Worm (Caenorhabditis elegans) whole organism, young adult: Measurements from ENCODE around the gene vamp-7.
A peak's percentile ranks its signal among the peaks of the same experiment; 100 is the strongest.

Experiments
- B0019.2 ChIP-seq: fragments of 200-800 bp; sonication (Bioruptor generic); conservative IDR thresholded peaks from 2 replicates; pipeline ENCODE4 v1.3.6; 2022; ENCODE audit warnings: missing genetic modification reagents, missing genetic modification characterization, missing compliant biosample characterization
- B0336.3 ChIP-seq: fragments of 200-800 bp; sonication (Bioruptor generic); IDR thresholded peaks from 2 replicates; pipeline ENCODE4 v1.3.6; 2022; ENCODE audit warnings: missing genetic modification characterization, missing compliant biosample characterization
- C17E4.6 ChIP-seq: fragments of 200-800 bp; sonication (Bioruptor generic); IDR thresholded peaks from 2 replicates; pipeline ENCODE4 v1.3.6; 2022; ENCODE audit warnings: missing genetic modification reagents, missing genetic modification characterization, missing compliant biosample characterization
- F10E7.11 ChIP-seq: sonication (generic microtip); optimal IDR thresholded peaks from 2 replicates; lab custom pipeline; 2017; ENCODE audit warnings: mild to moderate bottlenecking, missing genetic modification characterization, moderate library complexity, missing compliant biosample characterization
- F33H1.4 ChIP-seq: fragments of 200-800 bp; sonication (Bioruptor generic); IDR thresholded peaks from 2 replicates; pipeline ENCODE4 v1.3.6; 2022; ENCODE audit warnings: missing genetic modification reagents, missing genetic modification characterization, missing compliant biosample characterization
- F39B2.1 ChIP-seq: fragments of 200-800 bp; sonication (Bioruptor generic); IDR thresholded peaks from 2 replicates; pipeline ENCODE4 v1.3.6; 2022; ENCODE audit warnings: missing genetic modification reagents, missing genetic modification characterization, missing compliant biosample characterization
- F49E8.2 ChIP-seq: sonication (generic microtip); optimal IDR thresholded peaks from 3 replicates; lab custom pipeline; 2017; ENCODE audit warnings: missing genetic modification characterization, mild to moderate bottlenecking, missing compliant biosample characterization, antibody characterized with exemption, moderate library complexity; ENCODE audit not compliant: insufficient read depth
- F52B5.7 ChIP-seq: sonication (generic microtip); optimal IDR thresholded peaks from 2 replicates; lab custom pipeline; 2016; ENCODE audit warnings: mild to moderate bottlenecking, missing genetic modification characterization, missing compliant biosample characterization
- F55B11.4 ChIP-seq: sonication (generic microtip); optimal IDR thresholded peaks from 2 replicates; lab custom pipeline; 2016; ENCODE audit warnings: missing compliant biosample characterization, missing genetic modification characterization, borderline replicate concordance; ENCODE audit not compliant: insufficient read depth
- Y53G8AR.9 ChIP-seq: fragments of 200-800 bp; sonication (Bioruptor generic); conservative IDR thresholded peaks from 2 replicates; pipeline ENCODE4 v1.3.6; 2022; ENCODE audit warnings: missing genetic modification reagents, missing genetic modification characterization, missing compliant biosample characterization
- Y56A3A.18 ChIP-seq: fragments of 200-800 bp; sonication (Bioruptor generic); IDR thresholded peaks from 2 replicates; pipeline ENCODE4 v1.3.6; 2022; ENCODE audit warnings: missing genetic modification reagents, missing genetic modification characterization, missing compliant biosample characterization
- akir-1 ChIP-seq: fragments of 200-800 bp; sonication (Bioruptor generic); optimal IDR thresholded peaks from 2 replicates; lab custom pipeline; 2018; ENCODE audit warnings: mild to moderate bottlenecking, missing genetic modification characterization, moderate library complexity, missing compliant biosample characterization
- aptf-2 ChIP-seq: fragments of 200-800 bp; sonication (Bioruptor generic); conservative IDR thresholded peaks from 2 replicates; pipeline ENCODE4 v1.3.6; 2022; ENCODE audit warnings: missing genetic modification reagents, missing genetic modification characterization, missing compliant biosample characterization
- aptf-3 ChIP-seq: fragments of 200-800 bp; sonication (Bioruptor generic); IDR thresholded peaks from 2 replicates; pipeline ENCODE4 v1.3.6; 2022; ENCODE audit warnings: missing genetic modification characterization, missing compliant biosample characterization
- attf-6 ChIP-seq: fragments of 200-800 bp; sonication (Bioruptor generic); IDR thresholded peaks from 2 replicates; pipeline ENCODE4 v1.3.6; 2022; ENCODE audit warnings: missing genetic modification reagents, missing genetic modification characterization, missing compliant biosample characterization
- bed-1 ChIP-seq: fragments of 200-800 bp; sonication (Bioruptor generic); IDR thresholded peaks from 2 replicates; pipeline ENCODE4 v1.3.6; 2022; ENCODE audit warnings: missing genetic modification reagents, missing genetic modification characterization, missing compliant biosample characterization
- ccch-3 ChIP-seq: fragments of 200-800 bp; sonication (Bioruptor generic); optimal IDR thresholded peaks from 2 replicates; lab custom pipeline; 2018; ENCODE audit warnings: mild to moderate bottlenecking, missing genetic modification characterization, missing compliant biosample characterization
- cebp-2 ChIP-seq: fragments of 200-800 bp; sonication (Bioruptor generic); IDR thresholded peaks from 2 replicates; pipeline ENCODE4 v1.3.6; 2022; ENCODE audit warnings: missing genetic modification characterization, missing compliant biosample characterization
- ceh-100 ChIP-seq: fragments of 200-800 bp; sonication (Bioruptor generic); IDR thresholded peaks from 2 replicates; pipeline ENCODE4 v1.3.6; 2022; ENCODE audit warnings: missing genetic modification reagents, missing genetic modification characterization, missing compliant biosample characterization
- ceh-27 ChIP-seq: fragments of 200-800 bp; sonication (Bioruptor generic); optimal IDR thresholded peaks from 2 replicates; lab custom pipeline; 2018; ENCODE audit warnings: mild to moderate bottlenecking, missing genetic modification characterization, moderate library complexity, missing compliant biosample characterization
- dox-1 ChIP-seq: fragments of 200-800 bp; sonication (Bioruptor generic); IDR thresholded peaks from 2 replicates; pipeline ENCODE4 v1.3.6; 2022; ENCODE audit warnings: missing genetic modification reagents, missing genetic modification characterization, missing compliant biosample characterization
- dpl-1 ChIP-seq: fragments of 150-350 bp; optimal IDR thresholded peaks from 2 replicates; lab custom pipeline; 2014; ENCODE audit warnings: missing biosample characterization, missing genetic modification reagents, missing genetic modification characterization
- egrh-3 ChIP-seq: fragments of 200-800 bp; sonication (Bioruptor generic); IDR thresholded peaks from 2 replicates; pipeline ENCODE4 v1.3.6; 2022; ENCODE audit warnings: missing genetic modification reagents, missing genetic modification characterization, missing compliant biosample characterization
- fkh-3 ChIP-seq: sonication (generic microtip); optimal IDR thresholded peaks from 2 replicates; lab custom pipeline; 2016; ENCODE audit warnings: mild to moderate bottlenecking, missing genetic modification characterization, missing compliant biosample characterization
- him-1 ChIP-seq: sonication (generic microtip); optimal IDR thresholded peaks from 2 replicates; lab custom pipeline; 2016; ENCODE audit warnings: missing genotype, missing genetic modification reagents, missing genetic modification characterization, missing compliant biosample characterization
- hlh-12 ChIP-seq: sonication (generic microtip); optimal IDR thresholded peaks from 2 replicates; lab custom pipeline; 2016; ENCODE audit warnings: missing genetic modification characterization, missing compliant biosample characterization
- hlh-26 ChIP-seq: fragments of 200-800 bp; sonication (Bioruptor generic); conservative IDR thresholded peaks from 2 replicates; pipeline ENCODE4 v1.3.6; 2022; ENCODE audit warnings: missing genetic modification reagents, missing genetic modification characterization, missing compliant biosample characterization
- hmg-20 ChIP-seq: fragments of 200-800 bp; sonication (Bioruptor generic); IDR thresholded peaks from 2 replicates; pipeline ENCODE4 v1.3.6; 2022; ENCODE audit warnings: missing genetic modification reagents, missing genetic modification characterization, missing compliant biosample characterization
- hrde-1 ChIP-seq: sonication (generic microtip); optimal IDR thresholded peaks from 2 replicates; lab custom pipeline; 2016; ENCODE audit warnings: missing genetic modification characterization, mild to moderate bottlenecking, missing compliant biosample characterization, moderate library complexity, missing genotype, missing genetic modification reagents, borderline replicate concordance
- lag-1 ChIP-seq: fragments of 200-800 bp; sonication (Bioruptor generic); IDR thresholded peaks from 2 replicates; pipeline ENCODE4 v1.3.6; 2022; ENCODE audit warnings: missing genetic modification reagents, missing genetic modification characterization, missing compliant biosample characterization
- lin-26 ChIP-seq: fragments of 200-800 bp; sonication (Bioruptor generic); IDR thresholded peaks from 2 replicates; pipeline ENCODE4 v1.3.6; 2022; ENCODE audit warnings: missing genetic modification reagents, missing genetic modification characterization, missing compliant biosample characterization
- lin-35 ChIP-seq, 3 experiments: fragments of 150-350 bp in 2 of 3; sonication (generic microtip) in 1 of 3; optimal IDR thresholded peaks; 2 replicates each; lab custom pipeline; 2014 to 2018; ENCODE audit warnings: missing biosample characterization in 3 of 3, missing genetic modification characterization in 3 of 3, missing genetic modification reagents in 3 of 3
- lin-54 ChIP-seq: fragments of 200-800 bp; sonication (Bioruptor generic); optimal IDR thresholded peaks from 2 replicates; lab custom pipeline; 2018; ENCODE audit warnings: mild to moderate bottlenecking, missing genetic modification characterization, missing compliant biosample characterization
- madf-6 ChIP-seq: fragments of 200-800 bp; sonication (Bioruptor generic); IDR thresholded peaks from 2 replicates; pipeline ENCODE4 v1.3.6; 2022; ENCODE audit warnings: missing genetic modification reagents, missing genetic modification characterization, missing compliant biosample characterization
- madf-8 ChIP-seq: fragments of 200-800 bp; sonication (Bioruptor generic); conservative IDR thresholded peaks from 2 replicates; pipeline ENCODE4 v1.3.6; 2022; ENCODE audit warnings: missing genetic modification reagents, missing genetic modification characterization, missing compliant biosample characterization
- mel-28 ChIP-seq: sonication (generic microtip); optimal IDR thresholded peaks from 2 replicates; lab custom pipeline; 2016; ENCODE audit warnings: borderline replicate concordance, mild to moderate bottlenecking, missing genetic modification characterization, missing compliant biosample characterization
- mxl-1 ChIP-seq: sonication (generic microtip); optimal IDR thresholded peaks from 2 replicates; lab custom pipeline; 2016; ENCODE audit warnings: missing genetic modification characterization, missing compliant biosample characterization
- nfyb-1 ChIP-seq: fragments of 200-800 bp; sonication (Bioruptor generic); IDR thresholded peaks from 2 replicates; pipeline ENCODE4 v1.3.6; 2022; ENCODE audit warnings: missing genetic modification reagents, missing genetic modification characterization, missing compliant biosample characterization
- nhr-90 ChIP-seq: sonication (generic microtip); optimal IDR thresholded peaks from 2 replicates; lab custom pipeline; 2016; ENCODE audit warnings: missing genotype, mild to moderate bottlenecking, missing genetic modification characterization, missing compliant biosample characterization
- snpc-4 ChIP-seq, 5 experiments: fragments of 150-350 bp in 1 of 5; sonication (generic microtip) in 4 of 5; optimal IDR thresholded peaks; 2 replicates each; lab custom pipeline; 2014 to 2018; ENCODE audit warnings: missing genetic modification characterization in 5 of 5, missing biosample characterization in 3 of 5, antibody characterized with exemption in 2 of 5, mild to moderate bottlenecking in 2 of 5, missing compliant biosample characterization in 2 of 5, missing genotype in 2 of 5, moderate library complexity in 2 of 5, missing genetic modification reagents in 1 of 5
- sptf-2 ChIP-seq: fragments of 200-800 bp; sonication (Bioruptor generic); optimal IDR thresholded peaks from 2 replicates; lab custom pipeline; 2018; ENCODE audit warnings: mild to moderate bottlenecking, missing genetic modification characterization, missing compliant biosample characterization
- tbp1 ChIP-seq: fragments of 200-800 bp; sonication (Bioruptor generic); optimal IDR thresholded peaks from 2 replicates; lab custom pipeline; 2018; ENCODE audit warnings: mild to moderate bottlenecking, missing genetic modification characterization, missing compliant biosample characterization
- tlf-1 ChIP-seq: fragments of 200-800 bp; sonication (Bioruptor generic); optimal IDR thresholded peaks from 2 replicates; lab custom pipeline; 2018; ENCODE audit warnings: mild to moderate bottlenecking, missing genetic modification characterization, missing compliant biosample characterization
- unc-130 ChIP-seq: sonication (generic microtip); optimal IDR thresholded peaks from 2 replicates; lab custom pipeline; 2016; ENCODE audit warnings: missing genetic modification reagents, missing genetic modification characterization, missing compliant biosample characterization
- xnd-1 ChIP-seq: sonication (generic microtip); optimal IDR thresholded peaks from 2 replicates; lab custom pipeline; 2016; ENCODE audit warnings: missing genotype, missing genetic modification reagents, missing genetic modification characterization, missing compliant biosample characterization
- zfh-2 ChIP-seq: fragments of 200-800 bp; sonication (Bioruptor generic); conservative IDR thresholded peaks from 2 replicates; pipeline ENCODE4 v1.3.6; 2022; ENCODE audit warnings: missing genetic modification reagents, missing genetic modification characterization, missing compliant biosample characterization
- ztf-26 ChIP-seq: sonication (generic microtip); optimal IDR thresholded peaks from 2 replicates; lab custom pipeline; 2017; ENCODE audit warnings: missing genetic modification characterization, missing compliant biosample characterization
- ztf-3 ChIP-seq: fragments of 200-800 bp; sonication (Bioruptor generic); optimal IDR thresholded peaks from 2 replicates; lab custom pipeline; 2018; ENCODE audit warnings: mild to moderate bottlenecking, missing genetic modification characterization, missing compliant biosample characterization

Gene vamp-7

ce11 chrIV:2657307-2657706, 49.5 kb downstream of the vamp-7 start (continued):
- TF ChIP-seq bed-1 (0 out of 2 replicates have a peak, but pooled peaks have one; percentile 26), F33H1.4 (peak; percentile 36; the same call in 1 of the 2 replicates), ceh-100 (GFP tag; lab: Robert Waterston, UW) (no peak), attf-6 (no peak), madf-6 (GFP tag; lab: Robert Waterston, UW) (peak; percentile 67), zfh-2 (no peak), snpc-4 (GFP tag; optimal IDR thresholded peaks at IDR 0.05; lab: Kevin White, UChicago) (peak; percentile 23), snpc-4 (tag; optimal IDR thresholded peaks at IDR 0.05; lab: Kevin White, UChicago) (peak in 3 of 4 experiments; percentile 11 to 37 (median 15)), hlh-12 (tag; lab: Kevin White, UChicago) (no peak), ccch-3 (GFP tag; lab: Kevin White, UChicago) (no peak), F10E7.11 (tag; lab: Kevin White, UChicago) (no peak), hrde-1 (tag; lab: Kevin White, UChicago) (no peak), hmg-20 (GFP tag; lab: Robert Waterston, UW) (no peak), F52B5.7 (tag; lab: Kevin White, UChicago) (no peak), Y53G8AR.9 (0 out of 2 replicates have a peak, but pooled peaks have one; percentile 22), F55B11.4 (no peak), tbp1 (GFP tag; lab: Kevin White, UChicago) (peak; percentile 97), B0336.3 (GFP tag; lab: Robert Waterston, UW) (no peak), B0019.2 (GFP tag; lab: Robert Waterston, UW) (no peak), him-1 (tag; lab: Kevin White, UChicago) (no peak), egrh-3 (GFP tag; lab: Robert Waterston, UW) (no peak), aptf-2 (GFP tag; lab: Robert Waterston, UW) (no peak), lin-26 (GFP tag; lab: Robert Waterston, UW) (peak; percentile 92), cebp-2 (GFP tag; lab: Robert Waterston, UW) (no peak), C17E4.6 (0 out of 2 replicates have a peak, but pooled peaks have one; percentile 13), aptf-3 (GFP tag; lab: Robert Waterston, UW) (0 out of 2 replicates have a peak, but pooled peaks have one; percentile 37), F39B2.1 (GFP tag; lab: Robert Waterston, UW) (no peak), mxl-1 (tag; lab: Kevin White, UChicago) (peak; percentile 81), madf-8 (GFP tag; lab: Robert Waterston, UW) (no peak), ztf-26 (tag; lab: Kevin White, UChicago) (no peak), lag-1 (GFP tag; lab: Robert Waterston, UW) (no peak), tlf-1 (GFP tag; lab: Kevin White, UChicago) (no peak), hlh-26 (no peak), F49E8.2 (peak; percentile 47), dpl-1 (GFP tag; lab: Kevin White, UChicago) (no peak), mel-28 (tag; lab: Kevin White, UChicago) (no peak), fkh-3 (tag; lab: Kevin White, UChicago) (peak; percentile 9), dox-1 (GFP tag; lab: Robert Waterston, UW) (no peak), sptf-2 (peak; percentile 42), Y56A3A.18 (GFP tag; lab: Robert Waterston, UW) (no peak), lin-54 (peak; percentile 52), lin-35 (GFP tag; optimal IDR thresholded peaks at IDR 0.05; lab: Kevin White, UChicago) (no peak), nhr-90 (tag; lab: Kevin White, UChicago) (peak; percentile 83), ceh-27 (GFP tag; lab: Kevin White, UChicago) (peak; percentile 15), unc-130 (GFP tag; lab: Kevin White, UChicago) (no peak), ztf-3 (GFP tag; lab: Kevin White, UChicago) (no peak), xnd-1 (tag; lab: Kevin White, UChicago) (no peak), akir-1 (GFP tag; lab: Kevin White, UChicago) (no peak), nfyb-1 (GFP tag; lab: Robert Waterston, UW) (peak; percentile 79)
